Fruit fly (Drosophila melanogaster) whole organism, prepupa: ENCODE results near the gene png.

ENCODE experiments used
- CG31627 ChIP-seq: fragments of 200-800 bp; sonication (Bioruptor generic); optimal IDR thresholded peaks from 3 replicates; lab custom pipeline; 2016; ENCODE audit warnings: missing biosample characterization, missing genetic modification characterization
- CG4318 ChIP-seq: fragments of 200-800 bp; sonication (Bioruptor generic); optimal IDR thresholded peaks from 3 replicates; lab custom pipeline; 2017; ENCODE audit warnings: missing biosample characterization, mild to moderate bottlenecking, missing genetic modification characterization
- CG6808 ChIP-seq: fragments of 200-800 bp; sonication (Bioruptor generic); optimal IDR thresholded peaks from 3 replicates; lab custom pipeline; 2017; ENCODE audit warnings: missing biosample characterization, missing genetic modification characterization, mild to moderate bottlenecking, moderate library complexity, missing genetic modification reagents
- CG8319 ChIP-seq: fragments of 200-800 bp; sonication (Bioruptor generic); optimal IDR thresholded peaks from 3 replicates; lab custom pipeline; 2016; ENCODE audit warnings: missing biosample characterization, missing genetic modification characterization
- Hr39 ChIP-seq: fragments of 200-800 bp; sonication (Bioruptor generic); optimal IDR thresholded peaks from 2 replicates; lab custom pipeline; 2016; ENCODE audit warnings: missing biosample characterization, missing genetic modification characterization
- Lpt ChIP-seq: fragments of 200-800 bp; sonication (Bioruptor generic); optimal IDR thresholded peaks from 3 replicates; lab custom pipeline; 2016; ENCODE audit warnings: missing biosample characterization, missing genetic modification characterization
- OdsH ChIP-seq: fragments of 200-800 bp; sonication (Bioruptor generic); optimal IDR thresholded peaks from 3 replicates; lab custom pipeline; 2016; ENCODE audit warnings: missing biosample characterization, missing genetic modification characterization
- Sox102F ChIP-seq: fragments of 200-800 bp; sonication (Bioruptor generic); optimal IDR thresholded peaks from 2 replicates; lab custom pipeline; 2016; ENCODE audit warnings: missing biosample characterization, mild to moderate bottlenecking, missing genetic modification characterization
- fkh ChIP-seq: fragments of 200-800 bp; sonication (Bioruptor generic); optimal IDR thresholded peaks from 3 replicates; lab custom pipeline; 2017; ENCODE audit warnings: missing biosample characterization, mild to moderate bottlenecking, missing genetic modification characterization, moderate library complexity
- pdm3 ChIP-seq: fragments of 200-800 bp; sonication (Bioruptor generic); optimal IDR thresholded peaks from 3 replicates; lab custom pipeline; 2016; ENCODE audit warnings: missing biosample characterization, missing genetic modification characterization
- salr ChIP-seq, 2 experiments: fragments of 200-800 bp; sonication (Bioruptor generic); optimal IDR thresholded peaks; 3 replicates each; lab custom pipeline; 2016 to 2018; ENCODE audit warnings: missing biosample characterization in 2 of 2, missing genetic modification characterization in 2 of 2, mild to moderate bottlenecking in 1 of 2

DNA sequence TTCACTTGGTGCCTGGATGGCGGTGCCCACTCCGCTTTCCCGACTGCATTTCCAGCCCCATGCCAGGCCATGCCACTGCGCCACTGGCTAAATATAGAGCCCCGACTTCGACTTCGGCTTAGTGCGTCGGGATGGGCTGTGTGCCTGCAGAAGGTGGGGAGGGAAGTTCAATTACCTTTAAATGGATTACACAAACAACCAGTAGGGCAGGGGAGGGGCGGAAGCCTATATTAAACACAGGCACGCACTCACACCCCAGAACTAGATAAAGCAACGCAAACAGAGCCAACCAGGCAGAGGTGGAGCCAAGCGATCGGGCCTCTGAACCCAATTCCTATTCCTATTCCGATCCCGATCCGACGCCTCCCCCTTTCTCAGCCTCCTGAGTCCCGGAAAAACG lies 25.1 kb upstream of the png start:
- peak; percentile 18 for TF ChIP-seq fkh (GFP tag; lab: Kevin White, UChicago)
- TF ChIP-seq Sox102F (GFP tag; lab: Kevin White, UChicago), result no peak
- no peak for TF ChIP-seq CG31627
- TF ChIP-seq CG4318 (GFP tag; lab: Kevin White, UChicago), result no peak
- no peak for TF ChIP-seq CG6808 (GFP tag; lab: Kevin White, UChicago)
- TF ChIP-seq salr (GFP tag; optimal IDR thresholded peaks at IDR 0.05; lab: Kevin White, UChicago), result no peak
- no peak for TF ChIP-seq pdm3 (GFP tag; lab: Kevin White, UChicago)
- TF ChIP-seq OdsH, result no peak
- no peak for TF ChIP-seq CG8319 (GFP tag; lab: Kevin White, UChicago)
- TF ChIP-seq Lpt (GFP tag; lab: Kevin White, UChicago), result no peak
- TF ChIP-seq Hr39, result no peak
